Fruit fly (Drosophila melanogaster): Measurements from ENCODE around the gene dmt.

dm6 chr3R:9740713-9741112, 29.8 kb downstream of the dmt start, which contains the start of gene Pnn:
- TF ChIP-seq esn (GFP tag; optimal IDR thresholded peaks at IDR 0.05): no peak
- TF ChIP-seq CG1621 (tag; optimal IDR thresholded peaks at IDR 0.05): no peak
- no peak for TF ChIP-seq CG8119 (GFP tag; IDR thresholded peaks at IDR 0.05)
- no peak for TF ChIP-seq cyc (GFP tag; optimal IDR thresholded peaks at IDR 0.05)

All from whole organism, prepupa.